Worm (Caenorhabditis elegans): ENCODE results near the gene ttr-18.

DNA sequence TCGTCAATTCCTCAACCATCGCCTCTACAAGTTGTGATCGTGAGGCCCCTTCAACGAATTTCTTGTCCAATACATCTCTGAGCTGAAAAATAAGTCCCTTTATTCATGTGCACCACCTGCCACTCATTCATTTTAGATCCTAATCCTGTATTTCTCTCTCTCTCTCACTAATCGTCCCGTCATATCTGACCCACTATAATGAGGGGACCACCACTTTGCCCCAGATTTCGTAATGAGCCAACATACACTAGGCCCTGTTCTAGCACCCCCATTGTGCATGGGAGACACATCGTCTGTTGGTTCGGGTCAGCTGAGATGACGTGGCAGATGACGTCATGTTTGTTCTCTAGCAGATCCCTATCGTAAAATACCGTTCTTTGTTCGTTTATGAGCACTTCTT lies 48.9 kb upstream of the ttr-18 start:
- TF ChIP-seq ceh-6 (GFP tag; optimal IDR thresholded peaks at IDR 0.05) (no peak), ceh-9 (tag; optimal IDR thresholded peaks at IDR 0.05) (no peak), ceh-2 (tag; optimal IDR thresholded peaks at IDR 0.05) (no peak), ceh-34 (tag; optimal IDR thresholded peaks at IDR 0.05) (no peak), lin-11 (tag; optimal IDR thresholded peaks at IDR 0.05) (no peak), ama-1 (optimal IDR thresholded peaks at IDR 0.05) (no peak)
